Worm (Caenorhabditis elegans) whole organism, L4 larva: Measurements from ENCODE around the gene srh-167.
A peak's percentile ranks its signal among the peaks of the same experiment; 100 is the strongest.
"Not testable (repeated sequence)": the region's sequence is repeated elsewhere in the genome, so short reads cannot be mapped to it uniquely, and the experiment has no call there.

Source experiments
- F44E2.7 ChIP-seq: fragments of 200-800 bp; sonication (Bioruptor generic); IDR thresholded peaks from 2 replicates; pipeline ENCODE4 v2.1.2; 2022; ENCODE audit warnings: missing genetic modification characterization, missing compliant biosample characterization
- R02D3.7 ChIP-seq: fragments of 150-350 bp; sonication (generic microtip); optimal IDR thresholded peaks from 3 replicates; lab custom pipeline; 2014; ENCODE audit warnings: missing biosample characterization, missing genetic modification characterization
- Y105C5A.15 ChIP-seq: fragments of 200-800 bp; sonication (Bioruptor generic); IDR thresholded peaks from 2 replicates; pipeline ENCODE4 v1.3.6; 2022; ENCODE audit warnings: missing genetic modification characterization, missing compliant biosample characterization
- Y48G9A.11 ChIP-seq: fragments of 200-800 bp; sonication (Bioruptor generic); IDR thresholded peaks from 2 replicates; pipeline ENCODE4 v1.3.6; 2022; ENCODE audit warnings: missing genetic modification reagents, missing genetic modification characterization, missing compliant biosample characterization
- ZK337.2 ChIP-seq: fragments of 200-800 bp; sonication (Bioruptor generic); IDR thresholded peaks from 2 replicates; pipeline ENCODE4 v1.3.6; 2022; ENCODE audit warnings: missing genetic modification reagents, missing genetic modification characterization, missing compliant biosample characterization
- aha-1 ChIP-seq: fragments of 150-350 bp; peaks from one replicate; lab custom pipeline; 2014; ENCODE audit warnings: missing biosample characterization, missing genetic modification characterization
- arid-1 ChIP-seq: fragments of 200-800 bp; sonication (Bioruptor generic); conservative IDR thresholded peaks from 2 replicates; pipeline ENCODE4 v1.3.6; 2022; ENCODE audit warnings: missing genetic modification reagents, missing genetic modification characterization, missing compliant biosample characterization
- ceh-44 ChIP-seq: fragments of 200-800 bp; sonication (Bioruptor generic); IDR thresholded peaks from 2 replicates; pipeline ENCODE4 v1.3.6; 2022; ENCODE audit warnings: missing genetic modification reagents, missing genetic modification characterization, missing compliant biosample characterization
- ces-1 ChIP-seq: fragments of 150-350 bp; sonication (generic microtip); optimal IDR thresholded peaks from 4 replicates; lab custom pipeline; 2014; ENCODE audit warnings: missing biosample characterization, missing genetic modification reagents, missing genetic modification characterization
- daf-16 ChIP-seq, 3 experiments: sonication (generic microtip); optimal IDR thresholded peaks; 2 replicates each; lab custom pipeline; 2016 to 2017; ENCODE audit warnings: missing genetic modification characterization in 3 of 3, missing genetic modification reagents in 3 of 3, mild to moderate bottlenecking in 2 of 3, missing compliant biosample characterization in 2 of 3, missing biosample characterization in 1 of 3, moderate library complexity in 1 of 3
- dmd-6 ChIP-seq: fragments of 200-800 bp; sonication (Bioruptor generic); IDR thresholded peaks from 2 replicates; pipeline ENCODE4 v1.3.6; 2022; ENCODE audit warnings: missing genetic modification reagents, missing genetic modification characterization, missing compliant biosample characterization
- dmd-8 ChIP-seq: fragments of 200-800 bp; sonication (Bioruptor generic); IDR thresholded peaks from 2 replicates; pipeline ENCODE4 v1.3.6; 2022; ENCODE audit warnings: missing genetic modification characterization, missing compliant biosample characterization
- dpl-1 ChIP-seq: fragments of 150-350 bp; optimal IDR thresholded peaks from 2 replicates; lab custom pipeline; 2014; ENCODE audit warnings: missing biosample characterization, missing genetic modification reagents, missing genetic modification characterization
- dve-1 ChIP-seq: sonication (generic microtip); optimal IDR thresholded peaks from 2 replicates; lab custom pipeline; 2017; ENCODE audit warnings: antibody characterized with exemption, mild to moderate bottlenecking, missing genetic modification characterization, missing compliant biosample characterization; ENCODE audit not compliant: insufficient read depth
- egl-27 ChIP-seq: sonication (generic microtip); optimal IDR thresholded peaks from 3 replicates; lab custom pipeline; 2017; ENCODE audit warnings: missing biosample characterization, missing genetic modification reagents, missing genetic modification characterization
- hif-1 ChIP-seq, 2 experiments: sonication (generic microtip); optimal IDR thresholded peaks; 2 replicates each; lab custom pipeline; 2016 to 2017; ENCODE audit warnings: missing compliant biosample characterization in 2 of 2, missing genetic modification characterization in 2 of 2, missing genetic modification reagents in 2 of 2, missing genotype in 2 of 2, mild to moderate bottlenecking in 1 of 2
- hlh-11 ChIP-seq: fragments of 200-800 bp; sonication (Bioruptor generic); optimal IDR thresholded peaks from 2 replicates; lab custom pipeline; 2018; ENCODE audit warnings: mild to moderate bottlenecking, missing genetic modification characterization, missing compliant biosample characterization
- hlh-30 ChIP-seq: sonication (generic microtip); optimal IDR thresholded peaks from 2 replicates; lab custom pipeline; 2017; ENCODE audit warnings: antibody characterized with exemption, mild to moderate bottlenecking, missing genetic modification characterization, missing compliant biosample characterization; ENCODE audit not compliant: insufficient read depth
- hmg-1.1 ChIP-seq: fragments of 200-800 bp; sonication (Bioruptor generic); IDR thresholded peaks from 2 replicates; pipeline ENCODE4 v1.3.6; 2022; ENCODE audit warnings: missing genetic modification reagents, missing genetic modification characterization, missing compliant biosample characterization
- lim-7 ChIP-seq: fragments of 200-800 bp; sonication (Bioruptor generic); IDR thresholded peaks from 2 replicates; pipeline ENCODE4 v1.3.6; 2022; ENCODE audit warnings: missing genetic modification characterization, missing compliant biosample characterization
- lin-1 ChIP-seq: fragments of 200-800 bp; sonication (Bioruptor generic); IDR thresholded peaks from 2 replicates; pipeline ENCODE4 v1.3.6; 2022; ENCODE audit warnings: missing genetic modification reagents, missing genetic modification characterization, missing compliant biosample characterization
- lin-29 ChIP-seq: fragments of 200-800 bp; sonication (Bioruptor generic); IDR thresholded peaks from 2 replicates; pipeline ENCODE4 v1.3.6; 2022; ENCODE audit warnings: missing genetic modification reagents, missing genetic modification characterization, missing compliant biosample characterization
- lin-38 ChIP-seq: fragments of 200-800 bp; sonication (Bioruptor generic); IDR thresholded peaks from 2 replicates; pipeline ENCODE4 v1.3.6; 2022; ENCODE audit warnings: missing genetic modification reagents, missing genetic modification characterization, missing compliant biosample characterization
- lir-3 ChIP-seq: sonication (generic microtip); optimal IDR thresholded peaks from 2 replicates; lab custom pipeline; 2016; ENCODE audit warnings: mild to moderate bottlenecking, missing genetic modification characterization, missing compliant biosample characterization
- lsy-2 ChIP-seq, 2 experiments: fragments of 150-350 bp in 1 of 2; sonication (generic microtip) in 1 of 2; optimal IDR thresholded peaks; 2 replicates each; lab custom pipeline; 2014 to 2017; ENCODE audit warnings: missing biosample characterization in 2 of 2, missing genetic modification characterization in 2 of 2
- madf-5 ChIP-seq, 2 experiments: fragments of 200-800 bp; sonication (Bioruptor generic); IDR thresholded peaks; 2 replicates each; pipeline ENCODE4 v1.3.6; 2022; ENCODE audit warnings: missing compliant biosample characterization in 2 of 2, missing genetic modification characterization in 2 of 2
- mdl-1 ChIP-seq, 2 experiments: fragments of 150-350 bp in 1 of 2; sonication (generic microtip) in 1 of 2; optimal IDR thresholded peaks; 2 replicates each; lab custom pipeline; 2014 to 2017; ENCODE audit warnings: missing biosample characterization in 2 of 2, missing genetic modification characterization in 2 of 2
- mdt-29 ChIP-seq: fragments of 200-800 bp; sonication (Bioruptor generic); IDR thresholded peaks from 2 replicates; pipeline ENCODE4 v1.3.6; 2022; ENCODE audit warnings: missing genetic modification reagents, missing genetic modification characterization, missing compliant biosample characterization
- nhr-102 ChIP-seq: sonication (generic microtip); optimal IDR thresholded peaks from 2 replicates; lab custom pipeline; 2016; ENCODE audit warnings: mild to moderate bottlenecking, missing genetic modification characterization, moderate library complexity, missing compliant biosample characterization
- nhr-25 ChIP-seq: sonication (generic microtip); optimal IDR thresholded peaks from 2 replicates; lab custom pipeline; 2017; ENCODE audit warnings: missing genetic modification characterization, mild to moderate bottlenecking, missing compliant biosample characterization, antibody characterized with exemption, moderate library complexity, borderline replicate concordance; ENCODE audit not compliant: insufficient read depth
- nhr-48 ChIP-seq: sonication (generic microtip); optimal IDR thresholded peaks from 2 replicates; lab custom pipeline; 2016; ENCODE audit warnings: mild to moderate bottlenecking, missing genetic modification characterization, missing compliant biosample characterization
- nhr-77 ChIP-seq: fragments of 150-350 bp; optimal IDR thresholded peaks from 2 replicates; lab custom pipeline; 2014; ENCODE audit warnings: missing biosample characterization, missing genetic modification characterization
- pha-4 ChIP-seq, 2 experiments: fragments of 150-350 bp in 1 of 2; fragments of 200-800 bp in 1 of 2; sonication (Bioruptor generic) in 1 of 2; IDR thresholded peaks in 1 of 2; optimal IDR thresholded peaks in 1 of 2; 2 replicates each; pipeline versions ENCODE4 v1.3.6 to Lab custom; 2014 to 2022; ENCODE audit warnings: missing genetic modification characterization in 2 of 2, missing genetic modification reagents in 2 of 2, missing biosample characterization in 1 of 2, missing compliant biosample characterization in 1 of 2
- php-3 ChIP-seq: fragments of 200-800 bp; sonication (Bioruptor generic); IDR thresholded peaks from 2 replicates; pipeline ENCODE4 v1.3.6; 2022; ENCODE audit warnings: missing genetic modification reagents, missing genetic modification characterization, missing compliant biosample characterization
- saeg-2 ChIP-seq: fragments of 200-800 bp; sonication (Bioruptor generic); IDR thresholded peaks from 2 replicates; pipeline ENCODE4 v1.3.6; 2022; ENCODE audit warnings: missing genetic modification reagents, missing genetic modification characterization, missing compliant biosample characterization
- skn-1 ChIP-seq: fragments of 150-350 bp; optimal IDR thresholded peaks from 2 replicates; lab custom pipeline; 2014; ENCODE audit warnings: missing biosample characterization, missing genetic modification characterization
- snpc-1.2 ChIP-seq: fragments of 200-800 bp; sonication (Bioruptor generic); IDR thresholded peaks from 2 replicates; pipeline ENCODE4 v1.3.6; 2022; ENCODE audit warnings: missing genetic modification reagents, missing genetic modification characterization, missing compliant biosample characterization
- tra-1 ChIP-seq: fragments of 200-800 bp; sonication (Bioruptor generic); IDR thresholded peaks from 2 replicates; pipeline ENCODE4 v1.3.6; 2022; ENCODE audit warnings: missing genetic modification reagents, missing genetic modification characterization, missing compliant biosample characterization
- unc-130 ChIP-seq: sonication (generic microtip); optimal IDR thresholded peaks from 2 replicates; lab custom pipeline; 2016; ENCODE audit warnings: missing genetic modification reagents, missing genetic modification characterization, missing compliant biosample characterization
- vab-7 ChIP-seq: fragments of 200-800 bp; sonication (Bioruptor generic); IDR thresholded peaks from 2 replicates; pipeline ENCODE4 v1.3.6; 2022; ENCODE audit warnings: missing genetic modification reagents, missing genetic modification characterization, missing compliant biosample characterization
- zip-11 ChIP-seq: fragments of 200-800 bp; sonication (Bioruptor generic); IDR thresholded peaks from 2 replicates; pipeline ENCODE4 v1.3.6; 2022; ENCODE audit warnings: missing genetic modification characterization, missing compliant biosample characterization

The srh-167 gene

ce11 chrV:16322155-16322554, 11.4 kb upstream of the srh-167 start:
- TF ChIP-seq hif-1 (tag; optimal IDR thresholded peaks at IDR 0.05; lab: Kevin White, UChicago), result no peak
- TF ChIP-seq madf-5 (GFP tag; IDR thresholded peaks at IDR 0.05; lab: Robert Waterston, UW), result no peak
- TF ChIP-seq lin-29 (GFP tag; lab: Robert Waterston, UW), result no peak
- no peak for TF ChIP-seq ceh-44 (GFP tag; lab: Robert Waterston, UW)
- TF ChIP-seq egl-27 (tag; lab: Kevin White, UChicago), result no peak
- TF ChIP-seq arid-1 (GFP tag; lab: Robert Waterston, UW), result no peak

DNA sequence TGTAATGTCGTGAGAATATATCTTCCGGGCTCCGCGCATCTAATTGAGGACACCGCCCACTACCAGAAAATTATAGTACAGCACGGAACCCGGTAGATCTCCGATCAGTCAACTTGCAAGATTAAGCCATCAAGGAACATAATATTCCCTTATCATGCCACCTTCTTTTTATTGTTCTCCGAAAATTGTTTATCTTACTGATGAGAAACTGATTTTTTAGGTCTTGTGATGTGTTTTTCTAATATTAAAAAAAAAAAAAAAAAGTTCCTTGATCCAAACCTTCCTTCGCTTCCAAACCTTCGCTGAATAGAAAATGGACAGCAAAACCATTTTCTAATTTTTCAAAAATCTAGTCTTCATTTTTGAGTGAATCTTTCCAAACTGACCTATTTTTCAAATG, 4.7 kb upstream of the srh-167 start, which contains the start of gene F57G8.7:
Gene F57G8.7 (plus strand): TSS at position 301 of the 400 bp plus-strand sequence.
- no peak for TF ChIP-seq hmg-1.1 (GFP tag; lab: Robert Waterston, UW)
- no peak for TF ChIP-seq nhr-77 (tag; lab: Kevin White, UChicago)
- TF ChIP-seq F44E2.7, result no peak
- no peak for TF ChIP-seq aha-1 (tag; lab: Kevin White, UChicago)
- no peak for TF ChIP-seq Y48G9A.11 (GFP tag; lab: Robert Waterston, UW)
- TF ChIP-seq tra-1 (GFP tag; lab: Robert Waterston, UW), result no peak
- no peak for TF ChIP-seq R02D3.7 (tag; lab: Kevin White, UChicago)
- no peak for TF ChIP-seq lir-3 (tag; lab: Kevin White, UChicago)
- TF ChIP-seq lsy-2 (tag; optimal IDR thresholded peaks at IDR 0.05; lab: Kevin White, UChicago), result no peak
- TF ChIP-seq mdl-1 (tag; optimal IDR thresholded peaks at IDR 0.05; lab: Kevin White, UChicago), result no peak
- no peak for TF ChIP-seq ces-1
- TF ChIP-seq ceh-44 (GFP tag; lab: Robert Waterston, UW), result no peak

- TF ChIP-seq lin-1, result no peak
- no peak for TF ChIP-seq saeg-2 (GFP tag; lab: Robert Waterston, UW)
- TF ChIP-seq dpl-1 (GFP tag; lab: Kevin White, UChicago), result no peak
- TF ChIP-seq hlh-30, result no peak
- TF ChIP-seq daf-16 (GFP tag; optimal IDR thresholded peaks at IDR 0.05; lab: Kevin White, UChicago), result no peak
- TF ChIP-seq daf-16 (tag; optimal IDR thresholded peaks at IDR 0.05; lab: Kevin White, UChicago), result no peak
- TF ChIP-seq lin-38 (GFP tag; lab: Robert Waterston, UW), result no peak
- TF ChIP-seq mdl-1 (tag; optimal IDR thresholded peaks at IDR 0.05; lab: Kevin White, UChicago), result no peak
- TF ChIP-seq unc-130, result no peak
- no peak for TF ChIP-seq skn-1
- TF ChIP-seq mdt-29, result no peak
- TF ChIP-seq dmd-8 (GFP tag; lab: Robert Waterston, UW), result no peak
- no peak for TF ChIP-seq nhr-25 (tag; lab: Kevin White, UChicago)
- TF ChIP-seq lir-3 (tag; lab: Kevin White, UChicago), result no peak
These were observed 2.8 kb downstream of the srh-167 start, which contains the start of gene srw-87 for ce11 chrV:16336326-16336725. Gene srw-87, plus strand, starts transcription at chrV:16336626.

DNA sequence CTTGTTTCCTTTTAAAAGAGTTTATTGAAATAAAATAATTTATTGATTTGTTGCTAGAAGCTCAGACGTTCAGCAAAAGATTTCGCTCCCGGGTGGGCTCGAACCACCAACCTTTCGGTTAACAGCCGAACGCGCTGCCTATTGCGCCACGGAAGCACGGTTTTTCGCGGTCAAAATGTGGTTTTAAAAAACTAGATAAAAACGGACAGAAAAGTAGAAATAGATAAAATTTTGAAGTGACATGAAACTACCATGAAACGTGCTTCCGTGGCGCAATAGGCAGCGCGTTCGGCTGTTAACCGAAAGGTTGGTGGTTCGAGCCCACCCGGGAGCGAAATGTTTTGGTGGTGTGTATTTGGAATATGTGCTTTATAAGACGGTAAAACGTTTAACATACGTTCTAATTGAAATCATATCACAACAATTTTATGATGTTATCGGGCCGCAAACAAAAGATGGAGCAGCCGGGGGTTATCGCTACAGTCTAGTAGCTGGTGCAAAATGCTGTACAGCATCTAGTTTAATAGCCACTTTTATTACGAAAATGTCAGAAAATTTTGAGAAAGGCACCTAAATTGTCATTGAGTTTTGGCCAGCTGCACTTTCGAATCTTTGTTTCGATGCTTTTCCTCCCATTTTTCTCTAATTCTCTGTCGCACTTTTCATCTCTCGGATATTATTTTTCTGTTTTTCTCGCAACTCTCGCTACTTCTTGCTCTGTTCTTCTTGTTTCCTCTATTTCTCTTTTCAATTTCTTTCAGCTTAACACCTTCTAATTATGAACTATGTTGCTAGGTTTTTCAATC, 5.0 kb downstream of the srh-167 start, which contains the start of gene slc-9B.2:
Gene slc-9B.2 (plus strand): TSS at position 756 of the 806 bp plus-strand sequence.
- 0 out of 2 replicates have a peak, but pooled peaks have one; percentile 60 for TF ChIP-seq Y105C5A.15 (GFP tag; lab: Robert Waterston, UW)
- TF ChIP-seq arid-1 (GFP tag; lab: Robert Waterston, UW), result 0 out of 2 replicates have a peak, but pooled peaks have one; percentile 57
- TF ChIP-seq dmd-6 (GFP tag; lab: Robert Waterston, UW), result peak; percentile 66
- peak; percentile 76 for TF ChIP-seq snpc-1.2 (GFP tag; lab: Robert Waterston, UW)
- peak; percentile 1 for TF ChIP-seq unc-130
- 0 out of 2 replicates have a peak, but pooled peaks have one; percentile 26 for TF ChIP-seq zip-11 (GFP tag; lab: Robert Waterston, UW)
- 0 out of 2 replicates have a peak, but pooled peaks have one; percentile 39 for TF ChIP-seq ZK337.2 (GFP tag; lab: Robert Waterston, UW)
- TF ChIP-seq vab-7 (GFP tag; lab: Robert Waterston, UW), result peak; percentile 54; the same call in 1 of the 2 replicates
- TF ChIP-seq hlh-11 (tag; lab: Kevin White, UChicago), result peak; percentile 39
- TF ChIP-seq php-3, result peak; percentile 86
- not testable (repeated sequence) for TF ChIP-seq daf-16 (GFP tag; optimal IDR thresholded peaks at IDR 0.05; lab: Kevin White, UChicago); pha-4 (tag; optimal IDR thresholded peaks at IDR 0.05; lab: Kevin White, UChicago)
- TF ChIP-seq daf-16 (tag; optimal IDR thresholded peaks at IDR 0.05; lab: Kevin White, UChicago), result peak; percentile 73
- peak; percentile 44 for TF ChIP-seq nhr-102
- TF ChIP-seq pha-4 (GFP tag; IDR thresholded peaks at IDR 0.05; lab: Robert Waterston, UW), result peak; percentile 68; the same call in 1 of the 2 replicates
- 0 out of 2 replicates have a peak, but pooled peaks have one; percentile 55 for TF ChIP-seq tra-1 (GFP tag; lab: Robert Waterston, UW)
- TF ChIP-seq lim-7, result peak; percentile 65
- peak; percentile 38 for TF ChIP-seq dve-1 (tag; lab: Kevin White, UChicago)
- TF ChIP-seq nhr-48 (tag; lab: Kevin White, UChicago), result peak; percentile 72
